Worm (Caenorhabditis elegans): ENCODE data around the gene F16G10.11.

DNA sequence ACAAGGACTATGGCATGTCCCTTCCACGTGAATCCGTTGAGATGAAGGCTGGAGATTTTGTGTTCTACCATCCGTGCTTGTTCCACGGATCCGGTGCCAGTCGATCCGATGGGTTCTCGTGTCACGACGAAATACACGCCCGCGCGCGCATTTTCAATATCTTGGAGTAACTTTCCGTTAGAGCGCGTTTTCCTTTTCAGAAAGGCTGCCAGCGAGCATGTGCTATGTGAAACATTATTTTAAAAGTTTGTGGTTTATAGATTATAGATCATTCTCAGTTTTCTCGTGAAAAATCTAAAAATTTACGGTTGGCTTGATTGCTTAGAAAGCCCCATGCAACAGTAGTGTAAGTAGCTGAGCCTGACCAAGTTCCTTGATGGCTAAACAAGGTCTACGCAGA is 25.1 kb upstream of the F16G10.11 start, which contains the start of gene fbxc-20:
- TF ChIP-seq tab-1 (GFP tag; IDR thresholded peaks at IDR 0.05) (no peak), T22C8.4 (GFP tag; IDR thresholded peaks at IDR 0.05) (no peak), klf-2 (GFP tag; conservative IDR thresholded peaks at IDR 0.05) (no peak), med-1 (GFP tag; optimal IDR thresholded peaks at IDR 0.05; ENCODE audit: insufficient read depth) (no peak), ztf-23 (GFP tag; IDR thresholded peaks at IDR 0.05) (no peak)

Data from whole organism, midembryonic.